Worm (Caenorhabditis elegans): ENCODE results near the gene C25G4.3.
"Not testable (repeated sequence)": the region's sequence is repeated elsewhere in the genome, so short reads cannot be mapped to it uniquely, and the experiment has no call there.

The C25G4.3 gene

DNA sequence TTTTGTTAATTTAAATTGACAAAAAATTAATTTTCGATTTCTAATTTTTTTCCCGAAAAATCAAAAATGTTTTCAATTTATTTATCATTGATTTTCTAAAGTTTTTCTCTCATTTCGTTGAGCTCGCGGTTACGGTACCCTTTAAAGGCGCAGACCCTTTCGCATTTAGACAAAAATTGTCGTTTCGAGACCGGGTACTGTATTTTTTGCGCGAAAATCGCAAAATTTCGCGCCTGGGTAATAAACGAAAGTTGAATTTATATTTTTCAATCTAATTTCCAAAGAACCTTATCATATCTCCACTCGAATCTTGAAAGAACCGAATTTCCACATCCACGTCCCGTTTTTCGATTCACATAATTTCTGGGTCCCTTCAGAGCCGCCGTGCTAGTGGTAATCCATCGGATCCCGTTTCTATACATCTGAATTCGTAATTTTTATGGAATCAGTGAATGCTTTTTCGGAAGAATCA lies at the start of gene C25G4.3:
TSS of gene C25G4.3 (minus strand) at position 422 of the 472 bp plus-strand sequence.
- TF ChIP-seq unc-62 (GFP tag; optimal IDR thresholded peaks at IDR 0.05), result no peak

DNA sequence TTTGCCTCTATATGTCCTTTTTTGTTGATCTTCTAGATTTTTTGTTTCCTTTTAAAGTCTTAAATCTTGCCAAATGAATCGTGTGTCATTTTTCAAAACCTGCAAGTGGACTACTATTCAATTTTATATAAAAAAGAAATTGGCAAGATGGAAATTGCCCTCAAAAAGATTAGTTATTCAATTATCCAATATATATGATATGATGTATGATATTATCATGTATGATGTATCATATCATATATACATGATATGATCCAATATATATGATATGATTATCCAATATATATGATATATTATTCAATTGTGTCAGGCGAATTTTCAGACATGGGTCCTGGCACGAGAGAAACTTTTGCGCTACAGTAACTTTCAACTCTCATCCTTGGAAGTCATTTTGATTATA lies 49.5 kb upstream of the C25G4.3 start, which contains the start of gene sru-20:
TSS of gene sru-20 (plus strand) at position 301 of the 400 bp plus-strand sequence.
- no peak for TF ChIP-seq unc-62 (GFP tag; optimal IDR thresholded peaks at IDR 0.05)

DNA sequence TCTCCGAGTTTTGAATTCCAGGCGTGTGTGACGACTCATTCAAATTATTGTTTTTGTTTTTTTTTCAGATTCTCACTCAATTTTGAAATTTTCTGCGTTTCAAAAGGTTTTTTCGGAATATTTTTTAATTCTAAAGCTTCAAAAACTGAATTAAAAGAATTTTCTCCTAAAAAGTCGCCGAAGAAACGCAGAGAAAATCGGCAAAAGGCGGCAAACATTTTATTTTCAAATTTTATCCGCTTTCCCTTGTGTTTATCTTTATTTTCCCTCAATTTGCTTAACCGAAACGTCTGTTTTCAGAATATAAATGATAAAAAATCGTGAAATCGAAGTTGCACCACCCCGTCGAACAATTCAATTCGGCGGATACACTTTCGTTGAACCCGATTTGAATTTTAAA lies 44.8 kb upstream of the C25G4.3 start, which contains the start of gene him-6:
TSS of gene him-6 (plus strand) at position 301 of the 400 bp plus-strand sequence.
- no peak for TF ChIP-seq unc-62 (GFP tag; optimal IDR thresholded peaks at IDR 0.05)

DNA sequence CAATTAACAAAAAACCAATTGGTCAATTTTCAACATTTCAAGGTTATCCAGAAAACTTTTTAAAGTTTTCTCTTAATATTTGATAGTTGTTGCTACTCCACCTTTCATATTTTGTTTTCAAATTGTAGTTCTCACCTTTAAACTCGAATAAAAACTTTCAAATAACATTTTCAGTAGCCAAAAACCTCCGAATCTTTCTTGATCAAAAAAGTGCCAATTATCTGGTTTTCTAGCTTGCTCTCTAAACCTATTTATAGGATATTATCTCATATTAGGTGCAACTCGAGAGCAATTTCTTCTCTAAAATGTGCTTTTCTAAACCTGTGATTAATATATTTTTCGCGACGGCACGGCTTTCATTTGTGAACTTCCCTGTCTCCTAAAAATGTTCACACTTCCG lies 41.5 kb upstream of the C25G4.3 start, which contains the start of gene sru-26:
TSS of gene sru-26 (plus strand) at position 301 of the 400 bp plus-strand sequence.
- no peak for TF ChIP-seq unc-62 (GFP tag; optimal IDR thresholded peaks at IDR 0.05)

ce11 chrIV:12484479-12484878 lies 38.8 kb upstream of the C25G4.3 start, which contains the start of gene T04A11.4:
Gene T04A11.4, minus strand, starts transcription at chrIV:12484579.
- TF ChIP-seq unc-62 (GFP tag; optimal IDR thresholded peaks at IDR 0.05), result not testable (repeated sequence)

DNA sequence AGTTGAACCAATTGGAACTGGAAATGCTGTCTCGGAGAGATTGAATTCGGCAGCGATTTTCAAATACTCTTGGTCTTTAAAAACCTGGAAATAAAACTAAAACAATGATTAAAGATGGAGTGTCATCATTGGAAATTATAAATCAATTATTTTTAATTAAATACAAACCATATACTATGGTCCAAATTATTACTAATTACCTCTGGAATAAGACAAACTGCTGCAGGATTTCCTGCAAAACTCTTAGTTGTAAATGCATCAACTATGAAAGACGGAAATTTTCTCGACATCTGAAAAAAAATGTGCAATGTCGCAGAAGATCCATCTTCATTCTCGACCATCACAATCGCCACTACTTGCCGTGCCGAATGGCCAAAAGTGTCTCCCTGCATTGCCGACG lies 33.0 kb upstream of the C25G4.3 start, which contains the start of gene igdb-1:
TSS of gene igdb-1 (plus strand) at position 301 of the 400 bp plus-strand sequence.
- not testable (repeated sequence) for TF ChIP-seq unc-62 (GFP tag; optimal IDR thresholded peaks at IDR 0.05)

DNA sequence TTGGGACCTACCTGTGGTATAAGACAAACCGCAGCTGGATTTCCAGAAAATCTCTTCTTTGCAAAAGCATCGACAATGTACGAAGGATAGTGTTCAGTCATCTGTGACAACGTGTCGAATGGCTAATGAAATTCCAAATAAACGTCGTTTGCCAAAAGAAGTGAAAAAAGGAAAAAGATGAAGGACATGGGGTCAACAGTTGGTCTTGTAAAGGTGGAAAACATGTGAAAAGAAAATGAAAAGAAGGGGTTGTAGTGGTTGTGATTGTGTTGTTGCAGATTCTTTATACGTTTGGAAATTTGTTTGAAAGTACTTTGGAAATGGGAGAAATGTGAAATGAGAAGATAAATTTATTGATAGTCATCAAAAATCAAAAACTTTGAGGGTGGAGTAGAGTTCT lies 31.3 kb upstream of the C25G4.3 start, which contains the start of gene T04A11.1:
TSS of gene T04A11.1 (minus strand) at position 101 of the 400 bp plus-strand sequence.
- TF ChIP-seq unc-62 (GFP tag; optimal IDR thresholded peaks at IDR 0.05), result not testable (repeated sequence)

- TF ChIP-seq unc-62 (GFP tag; optimal IDR thresholded peaks at IDR 0.05), result no peak
Observed at ce11 chrIV:12468359-12468758, 22.7 kb upstream of the C25G4.3 start, which contains the start of gene igdb-2. Gene igdb-2, plus strand, starts transcription at chrIV:12468659.

ce11 chrIV:12467761-12468160 lies 22.1 kb upstream of the C25G4.3 start:
- TF ChIP-seq unc-62 (GFP tag; optimal IDR thresholded peaks at IDR 0.05), result no peak

DNA sequence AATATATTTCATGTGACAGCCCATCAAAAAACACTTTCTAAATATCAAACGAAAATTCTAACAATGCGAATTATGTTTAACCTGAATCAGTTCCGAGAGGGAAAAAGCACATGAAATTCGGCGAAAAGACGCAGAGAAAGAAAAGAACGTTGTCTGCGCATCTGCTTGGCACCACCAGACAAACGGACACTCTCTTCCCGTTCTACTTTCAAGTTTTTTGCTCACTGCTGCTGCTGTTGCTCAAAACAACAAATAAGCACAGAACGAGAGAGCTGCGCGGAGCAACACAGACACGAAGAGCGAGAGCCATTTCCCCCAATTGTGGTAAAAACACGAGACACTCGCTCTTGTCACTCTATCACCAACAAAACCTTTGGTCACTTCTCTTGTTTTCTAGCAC lies 19.1 kb upstream of the C25G4.3 start:
- TF ChIP-seq unc-62 (GFP tag; optimal IDR thresholded peaks at IDR 0.05), result no peak

DNA sequence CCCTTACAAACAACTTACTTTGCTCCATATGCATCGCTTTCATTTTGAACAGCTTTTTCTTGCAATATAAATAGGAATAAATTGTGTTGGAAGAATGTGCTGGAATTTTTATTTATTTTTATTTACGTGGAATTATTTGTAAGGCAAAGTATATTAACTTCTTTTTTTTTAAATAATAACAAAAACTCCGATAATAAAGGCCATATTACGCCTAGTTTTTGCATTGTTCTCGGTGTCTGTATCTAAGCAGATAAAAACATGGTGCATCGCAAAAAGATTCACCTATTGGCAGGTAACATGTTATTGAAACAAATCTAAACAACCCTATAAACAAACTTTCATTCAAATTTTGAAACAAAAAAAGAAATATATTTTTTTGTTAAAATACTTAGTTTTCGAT lies 17.7 kb upstream of the C25G4.3 start, which contains the start of gene C25G4.8:
TSS of gene C25G4.8 (minus strand) at position 101 of the 400 bp plus-strand sequence.
- no peak for TF ChIP-seq unc-62 (GFP tag; optimal IDR thresholded peaks at IDR 0.05)

DNA sequence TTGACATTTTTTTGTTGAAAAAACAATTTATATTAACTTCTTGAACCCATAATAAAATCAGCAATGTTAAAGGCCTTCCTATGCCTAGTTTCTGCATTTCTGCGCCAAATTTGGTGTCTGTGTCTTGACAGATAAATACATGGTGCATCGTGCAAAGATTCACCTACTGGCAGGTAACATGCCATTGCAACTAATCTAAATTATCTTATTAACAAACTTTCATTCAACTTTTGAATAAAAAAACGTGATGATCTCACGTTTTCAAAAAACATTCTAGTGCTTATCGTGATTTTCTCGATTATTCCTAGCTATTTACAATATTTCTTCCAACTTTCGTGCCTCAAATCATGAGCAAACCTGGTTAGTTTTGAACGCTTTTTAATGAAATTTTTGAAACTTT lies 10.9 kb upstream of the C25G4.3 start, which contains the start of gene C25G4.7:
TSS of gene C25G4.7 (plus strand) at position 301 of the 400 bp plus-strand sequence.
- no peak for TF ChIP-seq unc-62 (GFP tag; optimal IDR thresholded peaks at IDR 0.05)

- no peak for TF ChIP-seq unc-62 (GFP tag; optimal IDR thresholded peaks at IDR 0.05)
Observed at ce11 chrIV:12454750-12455149, 9.1 kb upstream of the C25G4.3 start, which contains the start of gene smz-1. Gene smz-1, plus strand, starts transcription at chrIV:12455050.

- no peak for TF ChIP-seq unc-62 (GFP tag; optimal IDR thresholded peaks at IDR 0.05)
Observed at ce11 chrIV:12454115-12454514, 8.4 kb upstream of the C25G4.3 start, which contains the start of gene spe-44. Gene spe-44, minus strand, starts transcription at chrIV:12454215.

DNA sequence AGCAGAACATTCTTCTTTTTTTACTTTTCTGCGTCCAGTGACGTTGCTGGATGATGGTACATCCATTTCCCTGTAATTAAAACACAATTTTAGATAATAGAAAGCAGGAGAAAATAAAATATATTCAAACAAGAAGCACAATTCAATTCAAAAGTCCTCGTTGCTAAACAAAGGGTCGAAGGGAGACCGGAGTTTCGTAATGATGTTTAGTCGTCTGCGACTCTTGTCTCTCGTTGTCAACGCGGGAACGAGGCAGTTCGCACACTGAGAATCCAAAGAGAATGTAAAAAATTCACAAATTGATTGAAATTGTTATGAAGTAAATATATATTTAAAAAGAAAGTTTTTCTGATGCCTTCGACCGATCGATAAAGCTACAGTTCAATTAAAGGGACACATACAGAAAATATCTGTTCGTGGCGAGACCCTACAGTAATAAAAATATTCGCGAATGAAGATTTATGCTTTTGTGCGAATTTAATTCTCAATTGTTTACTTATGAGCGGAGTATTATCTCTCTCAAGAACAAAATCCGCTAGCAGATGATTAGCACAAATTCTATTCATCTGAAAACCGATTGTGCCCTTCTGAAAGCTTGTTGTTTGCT lies 5.6 kb upstream of the C25G4.3 start, which contains the start of gene dpy-26:
TSS of gene dpy-26 (minus strand) at position 111 of the 607 bp plus-strand sequence.
- TF ChIP-seq unc-62 (GFP tag; optimal IDR thresholded peaks at IDR 0.05), result no peak

- no peak for TF ChIP-seq unc-62 (GFP tag; optimal IDR thresholded peaks at IDR 0.05)
Observed at ce11 chrIV:12443936-12444335, 1.7 kb downstream of the C25G4.3 start, which contains the start of gene C25G4.2. Gene C25G4.2, minus strand, starts transcription at chrIV:12444035.

- TF ChIP-seq unc-62 (GFP tag; optimal IDR thresholded peaks at IDR 0.05), result no peak
Observed at ce11 chrIV:12441715-12442114, 4.0 kb downstream of the C25G4.3 start, which contains the start of gene C25G4.17. Gene C25G4.17, plus strand, starts transcription at chrIV:12442015.
